Fruit fly (Drosophila melanogaster): ENCODE results near the gene Jon65Aii.

The Jon65Aii gene

dm6 chr3L:6071454-6072189, 19.5 kb downstream of the Jon65Aii start, which contains the start of gene CG6602 (continued):
- TF ChIP-seq CG6791 (GFP tag; IDR thresholded peaks at IDR 0.05; ENCODE audit: partially characterized antibody), result no peak
- TF ChIP-seq CG32767 (GFP tag; IDR thresholded peaks at IDR 0.05), result no peak
- TF ChIP-seq jumu (GFP tag; optimal IDR thresholded peaks at IDR 0.05), result no peak
- peak; percentile 5 for TF ChIP-seq CrebB (tag; optimal IDR thresholded peaks at IDR 0.05)
- TF ChIP-seq CG9876 (GFP tag; optimal IDR thresholded peaks at IDR 0.05), result peak; percentile 78
- peak; percentile 60 for TF ChIP-seq Camta (GFP tag; optimal IDR thresholded peaks at IDR 0.05)
- TF ChIP-seq CG14441 (GFP tag; IDR thresholded peaks at IDR 0.05), result peak; percentile 66
- TF ChIP-seq CG10979 (tag; optimal IDR thresholded peaks at IDR 0.05), result peak; percentile 60
- peak; percentile 90 for TF ChIP-seq sens (GFP tag)
- TF ChIP-seq dpn (GFP tag; optimal IDR thresholded peaks at IDR 0.05), result peak; percentile 32 to 76
- TF ChIP-seq nerfin-2 (GFP tag; IDR thresholded peaks at IDR 0.05; ENCODE audit: partially characterized antibody), result no peak
- no peak for TF ChIP-seq hkb (optimal IDR thresholded peaks at IDR 0.05)
- peak; percentile 51 for TF ChIP-seq hkb (GFP tag; IDR thresholded peaks at IDR 0.05)
- peak; percentile 68 for TF ChIP-seq B-H2 (GFP tag; optimal IDR thresholded peaks at IDR 0.05)
- peak; percentile 43 for TF ChIP-seq ap (GFP tag; IDR thresholded peaks at IDR 0.05)
- TF ChIP-seq CG18262 (tag; optimal IDR thresholded peaks at IDR 0.05), result peak; percentile 53
- peak; percentile 60 for TF ChIP-seq CG17385 (GFP tag; optimal IDR thresholded peaks at IDR 0.05)
- TF ChIP-seq caup (GFP tag; optimal IDR thresholded peaks at IDR 0.05; ENCODE audit: severe bottlenecking), result peak; percentile 89
- TF ChIP-seq Opbp (GFP tag; IDR thresholded peaks at IDR 0.05; ENCODE audit: partially characterized antibody), result no peak
- TF ChIP-seq CG8944 (GFP tag; optimal IDR thresholded peaks at IDR 0.05), result no peak
- no peak for TF ChIP-seq h (optimal IDR thresholded peaks at IDR 0.05)
- peak; percentile 70 for TF ChIP-seq mirr (GFP tag; optimal IDR thresholded peaks at IDR 0.05)
- no peak for TF ChIP-seq CG1832 (GFP tag; optimal IDR thresholded peaks at IDR 0.05)
- TF ChIP-seq CG30403 (GFP tag; optimal IDR thresholded peaks at IDR 0.05), result peak; percentile 26
- TF ChIP-seq CG12104 (GFP tag; optimal IDR thresholded peaks at IDR 0.05), result peak; percentile 64
- peak; percentile 34 for TF ChIP-seq CG15696 (tag; optimal IDR thresholded peaks at IDR 0.05)
- TF ChIP-seq ato (GFP tag; IDR thresholded peaks at IDR 0.05; ENCODE audit: partially characterized antibody), result no peak
- peak; percentile 45 for TF ChIP-seq az2 (GFP tag; optimal IDR thresholded peaks at IDR 0.05)
- TF ChIP-seq CG3847 (GFP tag; IDR thresholded peaks at IDR 0.05), result peak; percentile 72
- TF ChIP-seq CG2889 (GFP tag; IDR thresholded peaks at IDR 0.05), result no peak
- TF ChIP-seq pzg (GFP tag; optimal IDR thresholded peaks at IDR 0.05), result peak; percentile 10
- no peak for TF ChIP-seq CG16863 (GFP tag; optimal IDR thresholded peaks at IDR 0.05)
- TF ChIP-seq pfk (GFP tag; optimal IDR thresholded peaks at IDR 0.05), result peak; percentile 44
- no peak for TF ChIP-seq dan (GFP tag; IDR thresholded peaks at IDR 0.05)
- no peak for TF ChIP-seq CG16779 (GFP tag; IDR thresholded peaks at IDR 0.05)
- no peak for TF ChIP-seq CG2678 (tag; optimal IDR thresholded peaks at IDR 0.05)
- TF ChIP-seq sob (GFP tag; IDR thresholded peaks at IDR 0.05), result peak; percentile 80
- peak; percentile 43 for TF ChIP-seq kni (GFP tag; optimal IDR thresholded peaks at IDR 0.05)
- peak; percentile 38; the same call in 1 of the 2 replicates for TF ChIP-seq danr (GFP tag; IDR thresholded peaks at IDR 0.05)
- peak; percentile 69 for TF ChIP-seq D19B (GFP tag; optimal IDR thresholded peaks at IDR 0.05)
- no peak; the same call in 2 of the 3 replicates for TF ChIP-seq jigr1 (GFP tag; IDR thresholded peaks at IDR 0.05)
- peak; percentile 60 for TF ChIP-seq CG4820 (GFP tag; optimal IDR thresholded peaks at IDR 0.05)
- no peak; the same call in 1 of the 2 replicates for TF ChIP-seq lmd (GFP tag; IDR thresholded peaks at IDR 0.05)
- peak; percentile 26 for TF ChIP-seq Ssrp (tag; optimal IDR thresholded peaks at IDR 0.05)
- no peak for TF ChIP-seq CG34224 (GFP tag; IDR thresholded peaks at IDR 0.05; ENCODE audit: partially characterized antibody)
- TF ChIP-seq CG32532 (GFP tag; IDR thresholded peaks at IDR 0.05), result peak; percentile 87
- TF ChIP-seq CG11093 (GFP tag; IDR thresholded peaks at IDR 0.05), result no peak
- no peak for TF ChIP-seq nom (GFP tag; optimal IDR thresholded peaks at IDR 0.05)
- TF ChIP-seq CG31365 (tag; optimal IDR thresholded peaks at IDR 0.05), result peak; percentile 61
- peak; percentile 72 for TF ChIP-seq CG6683 (GFP tag; optimal IDR thresholded peaks at IDR 0.05)

All from whole organism, embryonic.